Fruit fly (Drosophila melanogaster): ENCODE data around the gene Lk6.

Gene Lk6

dm6 chr3R:11806753-11807152 lies 42.5 kb upstream of the Lk6 start (continued):
- peak; percentile 5 for TF ChIP-seq CG13424 (tag; optimal IDR thresholded peaks at IDR 0.05)
- TF ChIP-seq CG1602 (GFP tag; optimal IDR thresholded peaks at IDR 0.05): no peak
- no peak for TF ChIP-seq CG13287 (GFP tag; IDR thresholded peaks at IDR 0.05; ENCODE audit: partially characterized antibody)
- TF ChIP-seq chinmo (GFP tag; IDR thresholded peaks at IDR 0.05; ENCODE audit: partially characterized antibody): no peak
- no peak for TF ChIP-seq fd102C (GFP tag; optimal IDR thresholded peaks at IDR 0.05)
- TF ChIP-seq Trl (optimal IDR thresholded peaks at IDR 0.05): no peak
- peak; percentile 35 for TF ChIP-seq Trl (GFP tag; optimal IDR thresholded peaks at IDR 0.05)
- 0 out of 3 replicates have a peak, but pooled peaks have one; percentile 37 for TF ChIP-seq vnd (GFP tag; IDR thresholded peaks at IDR 0.05; ENCODE audit: partially characterized antibody)
- no peak for TF ChIP-seq wek (GFP tag; optimal IDR thresholded peaks at IDR 0.05)
- TF ChIP-seq GATAe (GFP tag; conservative IDR thresholded peaks at IDR 0.05): no peak
- TF ChIP-seq HLHmδ (GFP tag; optimal IDR thresholded peaks at IDR 0.05): no peak
- TF ChIP-seq Neu2 (GFP tag; optimal IDR thresholded peaks at IDR 0.05; ENCODE audit: borderline replicate concordance): peak; percentile 7
- peak; percentile 17 for TF ChIP-seq CG17385 (GFP tag; optimal IDR thresholded peaks at IDR 0.05)
- TF ChIP-seq ap (GFP tag; IDR thresholded peaks at IDR 0.05): no peak
- TF ChIP-seq CG8359 (GFP tag; optimal IDR thresholded peaks at IDR 0.05; ENCODE audit: borderline replicate concordance): no peak
- TF ChIP-seq bsh (GFP tag; optimal IDR thresholded peaks at IDR 0.05): peak in 1 of 2 experiments; percentile 42
- no peak for TF ChIP-seq ac (GFP tag; optimal IDR thresholded peaks at IDR 0.05)
- TF ChIP-seq NC2β (GFP tag; optimal IDR thresholded peaks at IDR 0.05): no peak
- no peak for TF ChIP-seq CG11093 (GFP tag; IDR thresholded peaks at IDR 0.05)
- TF ChIP-seq Usf (GFP tag; optimal IDR thresholded peaks at IDR 0.05): no peak
- TF ChIP-seq CG6791 (GFP tag; IDR thresholded peaks at IDR 0.05; ENCODE audit: partially characterized antibody): no peak
- TF ChIP-seq ato (GFP tag; IDR thresholded peaks at IDR 0.05; ENCODE audit: partially characterized antibody): no peak
- 0 out of 2 replicates have a peak, but pooled peaks have one; percentile 16 for TF ChIP-seq HLH3B (GFP tag; IDR thresholded peaks at IDR 0.05)
- peak; percentile 20 for TF ChIP-seq Hsf (GFP tag; optimal IDR thresholded peaks at IDR 0.05)
- no peak for TF ChIP-seq CG6654 (GFP tag; optimal IDR thresholded peaks at IDR 0.05)
- no peak for TF ChIP-seq insv (GFP tag; optimal IDR thresholded peaks at IDR 0.05)
- no peak for TF ChIP-seq org-1 (GFP tag; optimal IDR thresholded peaks at IDR 0.05)
- TF ChIP-seq Drgx (GFP tag; IDR thresholded peaks at IDR 0.05): peak; percentile 24; the same call in 1 of the 2 replicates
- TF ChIP-seq Dref (GFP tag; IDR thresholded peaks at IDR 0.05): no peak
- TF ChIP-seq Bdp1 (GFP tag; optimal IDR thresholded peaks at IDR 0.05): peak; percentile 15
- no peak for TF ChIP-seq pfk (GFP tag; optimal IDR thresholded peaks at IDR 0.05)
- TF ChIP-seq CG4617 (GFP tag; optimal IDR thresholded peaks at IDR 0.05; ENCODE audit: borderline replicate concordance): no peak
- no peak for TF ChIP-seq CG15011 (GFP tag; optimal IDR thresholded peaks at IDR 0.05)
- no peak for TF ChIP-seq z (GFP tag; IDR thresholded peaks at IDR 0.05)
- no peak for TF ChIP-seq D (optimal IDR thresholded peaks at IDR 0.05)
- TF ChIP-seq D (GFP tag; optimal IDR thresholded peaks at IDR 0.05): no peak
- no peak for TF ChIP-seq CG2889 (GFP tag; IDR thresholded peaks at IDR 0.05)
- 0 out of 2 replicates have a peak, but pooled peaks have one; percentile 7 for TF ChIP-seq CG9932 (GFP tag; IDR thresholded peaks at IDR 0.05)
- TF ChIP-seq bbx (GFP tag; IDR thresholded peaks at IDR 0.05; ENCODE audit: partially characterized antibody): no peak
- peak; percentile 57 for TF ChIP-seq Sox102F (GFP tag; optimal IDR thresholded peaks at IDR 0.05)
- TF ChIP-seq pum (GFP tag; optimal IDR thresholded peaks at IDR 0.05): peak; percentile 2
- peak; percentile 48 for TF ChIP-seq CG7839 (tag; optimal IDR thresholded peaks at IDR 0.05)
- no peak for TF ChIP-seq CG1529 (GFP tag; optimal IDR thresholded peaks at IDR 0.05)
- TF ChIP-seq CG17361 (GFP tag; IDR thresholded peaks at IDR 0.05): no peak
- TF ChIP-seq jing (GFP tag; optimal IDR thresholded peaks at IDR 0.05): no peak
- peak; percentile 25 for TF ChIP-seq lab (GFP tag; optimal IDR thresholded peaks at IDR 0.05)
- peak; percentile 20 for TF ChIP-seq Fer1 (GFP tag; optimal IDR thresholded peaks at IDR 0.05)
- TF ChIP-seq CG17612 (GFP tag; IDR thresholded peaks at IDR 0.05): no peak
- no peak for TF ChIP-seq CG10462 (GFP tag; optimal IDR thresholded peaks at IDR 0.05)
- TF ChIP-seq CoRest (tag; optimal IDR thresholded peaks at IDR 0.05): no peak
- no peak for TF ChIP-seq CG6175 (GFP tag; IDR thresholded peaks at IDR 0.05)
